Worm (Caenorhabditis elegans) whole organism, mixed stage, embryonic: ENCODE data around the gene D2021.4.

Source experiments
- blmp-1 ChIP-seq: fragments of 150-350 bp; optimal IDR thresholded peaks from 2 replicates; lab custom pipeline; 2014; ENCODE audit warnings: missing biosample characterization, missing genetic modification characterization
- ceh-39 ChIP-seq: fragments of 150-350 bp; optimal IDR thresholded peaks from 2 replicates; lab custom pipeline; 2014; ENCODE audit warnings: missing biosample characterization, missing genetic modification characterization
- ceh-43 ChIP-seq: fragments of 200-800 bp; sonication (Bioruptor generic); optimal IDR thresholded peaks from 2 replicates; lab custom pipeline; 2018; ENCODE audit warnings: mild to moderate bottlenecking, missing genetic modification characterization, moderate library complexity, missing compliant biosample characterization
- drap-1 ChIP-seq: fragments of 200-800 bp; sonication (Bioruptor generic); optimal IDR thresholded peaks from 3 replicates; lab custom pipeline; 2018; ENCODE audit warnings: mild to moderate bottlenecking, missing genetic modification characterization, missing compliant biosample characterization
- ham-2 ChIP-seq: fragments of 200-800 bp; sonication (Bioruptor generic); optimal IDR thresholded peaks from 2 replicates; lab custom pipeline; 2018; ENCODE audit warnings: mild to moderate bottlenecking, missing genetic modification characterization, missing compliant biosample characterization
- hlh-1 ChIP-seq: fragments of 150-350 bp; optimal IDR thresholded peaks from 2 replicates; lab custom pipeline; 2014; ENCODE audit warnings: missing biosample characterization, missing genetic modification reagents, missing genetic modification characterization
- lsy-2 ChIP-seq: fragments of 150-350 bp; optimal IDR thresholded peaks from 2 replicates; lab custom pipeline; 2014; ENCODE audit warnings: missing biosample characterization, missing genetic modification characterization
- mep-1 ChIP-seq: fragments of 150-350 bp; optimal IDR thresholded peaks from 2 replicates; lab custom pipeline; 2017; ENCODE audit warnings: missing biosample characterization, missing genetic modification reagents, missing genetic modification characterization, inconsistent platforms
- mls-2 ChIP-seq: sonication (generic microtip); optimal IDR thresholded peaks from 2 replicates; lab custom pipeline; 2016; ENCODE audit warnings: mild to moderate bottlenecking, missing genetic modification characterization, moderate library complexity, missing compliant biosample characterization
- nhr-2 ChIP-seq: fragments of 150-350 bp; optimal IDR thresholded peaks from 2 replicates; lab custom pipeline; 2014; ENCODE audit warnings: missing biosample characterization, missing genetic modification characterization
- nhr-237 ChIP-seq: fragments of 150-350 bp; optimal IDR thresholded peaks from 2 replicates; lab custom pipeline; 2014; ENCODE audit warnings: missing biosample characterization, missing genetic modification characterization
- nhr-28 ChIP-seq: fragments of 150-350 bp; optimal IDR thresholded peaks from 2 replicates; lab custom pipeline; 2014; ENCODE audit warnings: missing biosample characterization, missing genetic modification characterization
- pha-4 ChIP-seq: fragments of 150-350 bp; optimal IDR thresholded peaks from 2 replicates; lab custom pipeline; 2018; ENCODE audit warnings: missing biosample characterization, missing genetic modification reagents, missing genetic modification characterization
- snpc-4 ChIP-seq: fragments of 150-350 bp; optimal IDR thresholded peaks from 2 replicates; lab custom pipeline; 2014; ENCODE audit warnings: missing biosample characterization, missing genetic modification characterization
- tbx-8 ChIP-seq: fragments of 200-800 bp; sonication (Bioruptor generic); optimal IDR thresholded peaks from 2 replicates; lab custom pipeline; 2018; ENCODE audit warnings: mild to moderate bottlenecking, missing genetic modification characterization, moderate library complexity, missing compliant biosample characterization
- unc-120 ChIP-seq: sonication (generic microtip); optimal IDR thresholded peaks from 2 replicates; lab custom pipeline; 2017; ENCODE audit warnings: missing genetic modification characterization, missing compliant biosample characterization; ENCODE audit not compliant: poor library complexity, severe bottlenecking
- unc-62 ChIP-seq: fragments of 150-350 bp; optimal IDR thresholded peaks from 2 replicates; lab custom pipeline; 2014; ENCODE audit warnings: missing biosample characterization, missing genetic modification reagents, missing genetic modification characterization
- zip-8 ChIP-seq: fragments of 150-350 bp; optimal IDR thresholded peaks from 2 replicates; lab custom pipeline; 2014; ENCODE audit warnings: missing biosample characterization, missing genetic modification characterization
- ztf-11 ChIP-seq: fragments of 150-350 bp; optimal IDR thresholded peaks from 2 replicates; lab custom pipeline; 2014; ENCODE audit warnings: missing biosample characterization, missing genetic modification characterization

The D2021.4 gene

ce11 chrX:8500922-8501321 lies 48.0 kb downstream of the D2021.4 start, which contains the start of gene grd-4:
grd-4 (plus strand) TSS chrX:8501222.
- no peak for TF ChIP-seq unc-62
- no peak for TF ChIP-seq mls-2 (tag; lab: Kevin White, UChicago)
- no peak for TF ChIP-seq tbx-8
- TF ChIP-seq lsy-2 (tag; lab: Kevin White, UChicago), result no peak
- no peak for TF ChIP-seq nhr-2 (tag; lab: Kevin White, UChicago)
- TF ChIP-seq ceh-39, result no peak
- TF ChIP-seq hlh-1, result no peak
- TF ChIP-seq snpc-4 (tag; lab: Kevin White, UChicago), result no peak
- no peak for TF ChIP-seq nhr-237 (tag; lab: Kevin White, UChicago)
- TF ChIP-seq blmp-1 (tag; lab: Kevin White, UChicago), result no peak
- no peak for TF ChIP-seq pha-4 (tag; lab: Kevin White, UChicago)
- TF ChIP-seq ham-2, result no peak
- TF ChIP-seq, all 35 proteins: peak for 0

ce11 chrX:8499721-8500120 lies 49.2 kb downstream of the D2021.4 start, which contains the start of gene grd-14:
grd-14 (plus strand) TSS chrX:8500021.
- TF ChIP-seq unc-120 (tag; lab: Kevin White, UChicago) (no peak), mep-1 (tag; lab: Kevin White, UChicago) (no peak), ztf-11 (tag; lab: Kevin White, UChicago) (no peak), ceh-43 (no peak), ham-2 (no peak), unc-62 (no peak), drap-1 (no peak), mls-2 (tag; lab: Kevin White, UChicago) (no peak), nhr-28 (no peak), zip-8 (no peak)
- TF ChIP-seq, all 35 proteins: peak for 0
